Worm (Caenorhabditis elegans) whole organism, early embryonic: ENCODE results near the gene T10G3.3.
"Not testable (repeated sequence)": the region's sequence is repeated elsewhere in the genome, so short reads cannot be mapped to it uniquely, and the experiment has no call there.

Source experiments
- ama-1 ChIP-seq: fragments of 150-350 bp; optimal IDR thresholded peaks from 2 replicates; lab custom pipeline; 2014
- ceh-13 ChIP-seq: fragments of 200-800 bp; sonication (Bioruptor generic); optimal IDR thresholded peaks from 2 replicates; lab custom pipeline; 2018; ENCODE audit warnings: mild to moderate bottlenecking, missing genetic modification characterization, missing compliant biosample characterization
- ets-7 ChIP-seq: sonication (generic microtip); optimal IDR thresholded peaks from 2 replicates; lab custom pipeline; 2016; ENCODE audit warnings: missing genotype, missing genetic modification characterization, missing compliant biosample characterization

DNA sequence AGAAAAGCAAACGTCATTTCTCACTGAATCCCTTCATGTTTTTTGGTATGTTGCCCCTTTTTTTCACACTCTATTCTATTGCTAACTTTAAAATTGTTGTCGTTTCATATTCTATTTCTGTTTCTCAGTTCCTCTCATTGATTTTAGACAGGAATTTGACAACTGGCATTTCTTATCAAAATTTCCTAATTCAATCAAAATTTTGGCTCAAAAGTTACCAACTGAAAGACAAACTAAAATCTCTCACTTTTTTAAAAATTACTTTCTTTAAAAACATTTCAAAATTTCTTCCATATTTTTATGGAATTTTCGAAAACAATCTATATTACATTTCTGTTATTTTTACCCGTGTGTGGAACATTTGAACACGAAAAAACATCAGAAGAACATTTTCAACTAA, 46.5 kb downstream of the T10G3.3 start, which contains the start of gene Y2H9A.6:
- not testable (repeated sequence) for TF ChIP-seq ceh-13 (GFP tag; lab: Kevin White, UChicago); ama-1; ets-7
